Fruit fly (Drosophila melanogaster): ENCODE measurements around the gene Ubx.
A peak's percentile ranks its signal among the peaks of the same experiment; 100 is the strongest.

Ubx gene

dm6 chr3R:16743073-16743821 is 9.0 kb upstream of the Ubx start:
- no peak for TF ChIP-seq CG33017 (tag; optimal IDR thresholded peaks at IDR 0.05)
- no peak for TF ChIP-seq CG7101 (tag; optimal IDR thresholded peaks at IDR 0.05)
- no peak for TF ChIP-seq CG5204 (GFP tag; optimal IDR thresholded peaks at IDR 0.05)
- TF ChIP-seq CG12768 (GFP tag; optimal IDR thresholded peaks at IDR 0.05): no peak
- TF ChIP-seq Clk (GFP tag; optimal IDR thresholded peaks at IDR 0.05): no peak
- TF ChIP-seq cnc (optimal IDR thresholded peaks at IDR 0.05): no peak
- no peak for TF ChIP-seq Crg-1 (GFP tag; optimal IDR thresholded peaks at IDR 0.05)
- no peak for TF ChIP-seq Hr96 (GFP tag; optimal IDR thresholded peaks at IDR 0.05)
- no peak for TF ChIP-seq bab1 (GFP tag; optimal IDR thresholded peaks at IDR 0.05)
- TF ChIP-seq pad (GFP tag; optimal IDR thresholded peaks at IDR 0.05): no peak
- no peak for TF ChIP-seq CG11617 (GFP tag; optimal IDR thresholded peaks at IDR 0.05)
- no peak for TF ChIP-seq cic (GFP tag; optimal IDR thresholded peaks at IDR 0.05)
- no peak for TF ChIP-seq kay (GFP tag; ENCODE audit: borderline replicate concordance)
- TF ChIP-seq toe (GFP tag; optimal IDR thresholded peaks at IDR 0.05): no peak
- no peak for TF ChIP-seq ovo (GFP tag; optimal IDR thresholded peaks at IDR 0.05)

dm6 chr3R:16742278-16742677 is 8.1 kb upstream of the Ubx start:
- TF ChIP-seq toe (GFP tag; optimal IDR thresholded peaks at IDR 0.05) (no peak), pad (GFP tag; optimal IDR thresholded peaks at IDR 0.05) (no peak), bab1 (GFP tag; optimal IDR thresholded peaks at IDR 0.05) (no peak), Clk (GFP tag; optimal IDR thresholded peaks at IDR 0.05) (no peak), cic (GFP tag; optimal IDR thresholded peaks at IDR 0.05) (no peak), CG7101 (tag; optimal IDR thresholded peaks at IDR 0.05) (no peak), ovo (GFP tag; optimal IDR thresholded peaks at IDR 0.05) (no peak), cnc (optimal IDR thresholded peaks at IDR 0.05) (no peak), CG7045 (GFP tag; optimal IDR thresholded peaks at IDR 0.05) (no peak), Crg-1 (GFP tag; optimal IDR thresholded peaks at IDR 0.05) (no peak), kay (GFP tag; ENCODE audit: borderline replicate concordance) (no peak), CG12768 (GFP tag; optimal IDR thresholded peaks at IDR 0.05) (no peak), CG1620 (GFP tag; optimal IDR thresholded peaks at IDR 0.05) (no peak)

- TF ChIP-seq kay (GFP tag; ENCODE audit: borderline replicate concordance): no peak
- no peak for TF ChIP-seq Hr96 (GFP tag; optimal IDR thresholded peaks at IDR 0.05)
- TF ChIP-seq CG14711 (tag; optimal IDR thresholded peaks at IDR 0.05): no peak
- TF ChIP-seq CG12768 (GFP tag; optimal IDR thresholded peaks at IDR 0.05): no peak
- no peak for TF ChIP-seq cnc (optimal IDR thresholded peaks at IDR 0.05)
- TF ChIP-seq pad (GFP tag; optimal IDR thresholded peaks at IDR 0.05): no peak
- no peak for TF ChIP-seq CG33017 (tag; optimal IDR thresholded peaks at IDR 0.05)
- TF ChIP-seq CG11617 (GFP tag; optimal IDR thresholded peaks at IDR 0.05): no peak
- TF ChIP-seq CG7045 (GFP tag; optimal IDR thresholded peaks at IDR 0.05): no peak
- no peak for TF ChIP-seq Crg-1 (GFP tag; optimal IDR thresholded peaks at IDR 0.05)
- TF ChIP-seq toe (GFP tag; optimal IDR thresholded peaks at IDR 0.05): no peak
- TF ChIP-seq CG5204 (GFP tag; optimal IDR thresholded peaks at IDR 0.05): no peak
- no peak for TF ChIP-seq cic (GFP tag; optimal IDR thresholded peaks at IDR 0.05)
- TF ChIP-seq Clk (GFP tag; optimal IDR thresholded peaks at IDR 0.05): no peak
- TF ChIP-seq bab1 (GFP tag; optimal IDR thresholded peaks at IDR 0.05): no peak
Observed at dm6 chr3R:16735834-16736233, 1.6 kb upstream of the Ubx start.

dm6 chr3R:16732387-16732786 is 1.8 kb downstream of the Ubx start:
- TF ChIP-seq CG14711 (tag; optimal IDR thresholded peaks at IDR 0.05) (no peak), CG1620 (GFP tag; optimal IDR thresholded peaks at IDR 0.05) (no peak), Crg-1 (GFP tag; optimal IDR thresholded peaks at IDR 0.05) (no peak), CG33017 (tag; optimal IDR thresholded peaks at IDR 0.05) (no peak), cic (GFP tag; optimal IDR thresholded peaks at IDR 0.05) (no peak), CG7101 (tag; optimal IDR thresholded peaks at IDR 0.05) (no peak), Clk (GFP tag; optimal IDR thresholded peaks at IDR 0.05) (no peak), bab1 (GFP tag; optimal IDR thresholded peaks at IDR 0.05) (no peak), pad (GFP tag; optimal IDR thresholded peaks at IDR 0.05) (no peak), CG12768 (GFP tag; optimal IDR thresholded peaks at IDR 0.05) (no peak), kay (GFP tag; ENCODE audit: borderline replicate concordance) (no peak), cnc (optimal IDR thresholded peaks at IDR 0.05) (no peak), toe (GFP tag; optimal IDR thresholded peaks at IDR 0.05) (no peak), tj (GFP tag; optimal IDR thresholded peaks at IDR 0.05) (no peak), Hr96 (GFP tag; optimal IDR thresholded peaks at IDR 0.05) (no peak), CG7045 (GFP tag; optimal IDR thresholded peaks at IDR 0.05) (no peak)

- peak; percentile 6 for TF ChIP-seq kay (GFP tag; ENCODE audit: borderline replicate concordance)
- TF ChIP-seq CG5204 (GFP tag; optimal IDR thresholded peaks at IDR 0.05): no peak
Observed at dm6 chr3R:16730715-16731114, 3.5 kb downstream of the Ubx start.

- no peak for TF ChIP-seq cnc (optimal IDR thresholded peaks at IDR 0.05)
- TF ChIP-seq CG12768 (GFP tag; optimal IDR thresholded peaks at IDR 0.05): no peak
- no peak for TF ChIP-seq Hr96 (GFP tag; optimal IDR thresholded peaks at IDR 0.05)
- TF ChIP-seq CG33017 (tag; optimal IDR thresholded peaks at IDR 0.05): no peak
- TF ChIP-seq Clk (GFP tag; optimal IDR thresholded peaks at IDR 0.05): no peak
- peak; percentile 18 for TF ChIP-seq tj (GFP tag; optimal IDR thresholded peaks at IDR 0.05)
Observed at dm6 chr3R:16723992-16724391, 10.2 kb downstream of the Ubx start.
